Fruit fly (Drosophila melanogaster) Kc167 (cell line): ENCODE results near the gene CG8952.

ENCODE experiments used
- Myc ChIP-seq: fragments of >200 bp; optimal IDR thresholded peaks from 2 replicates; lab custom pipeline; 2017; ENCODE audit warnings: missing external identifiers
- Sin3A ChIP-seq: fragments of >200 bp; optimal IDR thresholded peaks from 2 replicates; lab custom pipeline; 2018; ENCODE audit warnings: missing external identifiers
- h ChIP-seq: fragments of >200 bp; optimal IDR thresholded peaks from 3 replicates; lab custom pipeline; 2018; ENCODE audit warnings: missing external identifiers
- insv ChIP-seq: fragments of >200 bp; optimal IDR thresholded peaks from 3 replicates; lab custom pipeline; 2018; ENCODE audit warnings: missing external identifiers
- psq ChIP-seq: fragments of >200 bp; optimal IDR thresholded peaks from 2 replicates; lab custom pipeline; 2017; ENCODE audit warnings: missing external identifiers

The CG8952 gene

DNA sequence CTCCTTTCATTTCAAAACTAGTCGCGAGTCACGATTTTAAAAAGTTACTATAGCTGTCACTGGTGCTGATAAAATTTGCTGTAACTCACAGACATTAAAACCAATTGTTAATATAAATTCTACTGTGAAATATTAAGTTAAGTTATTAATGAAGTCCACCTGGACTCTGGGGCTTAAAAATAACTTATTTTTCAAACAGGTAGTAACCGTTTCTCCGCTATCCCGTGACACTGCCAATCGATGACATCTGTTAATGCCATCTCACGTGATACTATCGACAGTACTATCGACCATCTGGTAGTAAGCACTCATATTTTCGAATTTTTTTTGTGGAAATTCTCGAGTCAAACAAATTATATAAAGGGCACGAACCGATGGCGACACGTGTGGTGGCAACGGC, 32.2 kb downstream of the CG8952 start, which contains the start of the genes CG12379 and MagR:
TSS of gene CG12379 (minus strand) at position 2 of the 400 bp plus-strand sequence.
TSS of gene MagR (plus strand) at position 276 of the 400 bp plus-strand sequence.
- TF ChIP-seq Myc (lab: Kevin White, UChicago): no peak

- TF ChIP-seq Myc (lab: Kevin White, UChicago) (no peak), Sin3A (no peak), insv (lab: Kevin White, UChicago) (no peak), h (lab: Kevin White, UChicago) (no peak), psq (lab: Kevin White, UChicago) (no peak)
These were observed 32.9 kb downstream of the CG8952 start for dm6 chrX:15733192-15733892.

DNA sequence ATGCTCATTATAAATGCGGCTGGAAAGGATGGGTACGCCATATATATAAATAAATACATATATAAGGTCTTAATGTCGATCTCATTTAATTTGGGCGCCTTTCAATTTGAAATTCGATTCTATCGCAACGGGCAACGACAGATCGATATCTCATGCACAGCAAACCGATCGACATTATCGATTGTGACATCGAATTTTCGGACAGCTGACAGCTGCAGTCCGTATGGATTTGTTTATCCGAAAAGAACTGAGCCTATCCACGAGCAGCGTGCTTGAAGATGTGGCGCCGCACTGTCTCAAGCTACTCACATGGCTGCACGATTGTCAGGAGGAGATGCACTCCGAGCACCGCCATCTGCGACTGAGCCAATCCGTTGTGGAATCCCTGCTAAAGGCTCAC, 34.3 kb downstream of the CG8952 start, which contains the start of gene CG8191:
TSS of gene CG8191 (plus strand) at position 211 of the 400 bp plus-strand sequence.
- TF ChIP-seq psq (lab: Kevin White, UChicago) (no peak), Myc (lab: Kevin White, UChicago) (no peak), insv (lab: Kevin White, UChicago) (no peak)
